Worm (Caenorhabditis elegans) whole organism, L1 larva: Measurements from ENCODE around the gene K08B12.3.
A peak's percentile ranks its signal among the peaks of the same experiment; 100 is the strongest.

Source experiments
- Y116A8C.19 ChIP-seq: sonication (generic microtip); optimal IDR thresholded peaks from 2 replicates; lab custom pipeline; 2016; ENCODE audit warnings: missing compliant biosample characterization, missing genetic modification characterization, borderline replicate concordance
- aha-1 ChIP-seq: fragments of 150-350 bp; optimal IDR thresholded peaks from 2 replicates; lab custom pipeline; 2014; ENCODE audit warnings: missing biosample characterization, missing genetic modification characterization
- alr-1 ChIP-seq: fragments of 200-800 bp; sonication (Bioruptor generic); optimal IDR thresholded peaks from 2 replicates; lab custom pipeline; 2018; ENCODE audit warnings: borderline replicate concordance, mild to moderate bottlenecking, missing genetic modification characterization, missing compliant biosample characterization
- aly-2 ChIP-seq: fragments of 150-350 bp; optimal IDR thresholded peaks from 2 replicates; lab custom pipeline; 2014; ENCODE audit warnings: missing biosample characterization, missing genetic modification characterization
- ama-1 ChIP-seq: fragments of 150-350 bp; optimal IDR thresholded peaks from 2 replicates; lab custom pipeline; 2014
- blmp-1 ChIP-seq: fragments of 150-350 bp; optimal IDR thresholded peaks from 2 replicates; lab custom pipeline; 2014; ENCODE audit warnings: missing biosample characterization, missing genetic modification characterization
- ceh-63 ChIP-seq: fragments of 200-800 bp; sonication (Bioruptor generic); optimal IDR thresholded peaks from 2 replicates; lab custom pipeline; 2018; ENCODE audit warnings: mild to moderate bottlenecking, missing genetic modification characterization, missing compliant biosample characterization
- ceh-8 ChIP-seq: fragments of 200-800 bp; sonication (Bioruptor generic); optimal IDR thresholded peaks from 2 replicates; lab custom pipeline; 2018; ENCODE audit warnings: mild to moderate bottlenecking, missing genetic modification characterization, moderate library complexity, missing compliant biosample characterization
- ceh-90 ChIP-seq: sonication (generic microtip); optimal IDR thresholded peaks from 2 replicates; lab custom pipeline; 2016; ENCODE audit warnings: missing genetic modification characterization, missing compliant biosample characterization
- dsc-1 ChIP-seq: sonication (generic microtip); optimal IDR thresholded peaks from 2 replicates; lab custom pipeline; 2016; ENCODE audit warnings: mild to moderate bottlenecking, missing genetic modification characterization, missing compliant biosample characterization
- efl-1 ChIP-seq, 4 experiments: fragments of 150-350 bp; optimal IDR thresholded peaks in 3 of 4; peaks in 1 of 4; 1 replicate in 1 of 4; 2 replicates in 3 of 4; lab custom pipeline; 2014; ENCODE audit warnings: missing biosample characterization in 2 of 4, missing genetic modification characterization in 2 of 4, missing genetic modification reagents in 2 of 4
- egl-27 ChIP-seq, 2 experiments: fragments of 150-350 bp in 1 of 2; sonication (generic microtip); optimal IDR thresholded peaks; 3 replicates each; lab custom pipeline; 2017 to 2018; ENCODE audit warnings: missing biosample characterization in 2 of 2, missing genetic modification characterization in 2 of 2, missing genetic modification reagents in 2 of 2
- ets-5 ChIP-seq: fragments of 200-800 bp; sonication (Bioruptor generic); IDR thresholded peaks from 2 replicates; pipeline ENCODE4 v1.3.6; 2022; ENCODE audit warnings: missing genetic modification characterization, missing compliant biosample characterization
- fkh-4 ChIP-seq: sonication (generic microtip); optimal IDR thresholded peaks from 2 replicates; lab custom pipeline; 2016; ENCODE audit warnings: missing compliant biosample characterization, missing genetic modification characterization, borderline replicate concordance
- fkh-8 ChIP-seq: sonication (generic microtip); optimal IDR thresholded peaks from 2 replicates; lab custom pipeline; 2016; ENCODE audit warnings: mild to moderate bottlenecking, missing genetic modification characterization, missing compliant biosample characterization
- fos-1 ChIP-seq: fragments of 150-350 bp; optimal IDR thresholded peaks from 2 replicates; lab custom pipeline; 2014; ENCODE audit warnings: missing biosample characterization, missing genetic modification characterization
- grh-1 ChIP-seq: fragments of 200-800 bp; sonication (Bioruptor generic); IDR thresholded peaks from 2 replicates; pipeline ENCODE4 v1.3.6; 2022; ENCODE audit warnings: missing genetic modification reagents, missing genetic modification characterization, missing compliant biosample characterization
- hlh-17 ChIP-seq: fragments of 200-800 bp; sonication (Bioruptor generic); optimal IDR thresholded peaks from 2 replicates; lab custom pipeline; 2018; ENCODE audit warnings: missing genetic modification characterization, mild to moderate bottlenecking, missing compliant biosample characterization, moderate library complexity, borderline replicate concordance
- hlh-4 ChIP-seq: sonication (generic microtip); optimal IDR thresholded peaks from 2 replicates; lab custom pipeline; 2016; ENCODE audit warnings: mild to moderate bottlenecking, missing genetic modification characterization, missing compliant biosample characterization
- isw-1 ChIP-seq: fragments of 200-800 bp; sonication (Bioruptor generic); IDR thresholded peaks from 2 replicates; pipeline ENCODE4 v1.3.6; 2022; ENCODE audit warnings: missing genetic modification characterization, missing compliant biosample characterization
- lin-13 ChIP-seq: fragments of 150-350 bp; optimal IDR thresholded peaks from 2 replicates; lab custom pipeline; 2014; ENCODE audit warnings: missing biosample characterization, missing genetic modification reagents, missing genetic modification characterization
- lin-14 ChIP-seq: fragments of 200-800 bp; sonication (Bioruptor generic); optimal IDR thresholded peaks from 2 replicates; lab custom pipeline; 2018; ENCODE audit warnings: mild to moderate bottlenecking, missing genetic modification characterization, moderate library complexity, missing compliant biosample characterization
- lin-15B ChIP-seq: fragments of 150-350 bp; sonication (generic microtip); optimal IDR thresholded peaks from 3 replicates; lab custom pipeline; 2014; ENCODE audit warnings: missing biosample characterization, missing genetic modification characterization
- lin-35 ChIP-seq, 2 experiments: fragments of 150-350 bp; optimal IDR thresholded peaks; 2 replicates each; lab custom pipeline; 2014; ENCODE audit warnings: missing biosample characterization in 2 of 2, missing genetic modification characterization in 2 of 2, missing genetic modification reagents in 2 of 2
- lin-39 ChIP-seq: fragments of 150-350 bp; optimal IDR thresholded peaks from 2 replicates; lab custom pipeline; 2014; ENCODE audit warnings: missing biosample characterization, missing genetic modification reagents, missing genetic modification characterization
- lsy-2 ChIP-seq, 2 experiments: fragments of 150-350 bp; optimal IDR thresholded peaks; 2 replicates each; lab custom pipeline; 2014; ENCODE audit warnings: missing biosample characterization in 2 of 2, missing genetic modification characterization in 2 of 2
- mdl-1 ChIP-seq, 2 experiments: fragments of 150-350 bp; optimal IDR thresholded peaks; 2 replicates each; lab custom pipeline; 2014 to 2017; ENCODE audit warnings: missing biosample characterization in 2 of 2, missing genetic modification characterization in 2 of 2, inconsistent platforms in 1 of 2
- mef-2 ChIP-seq: fragments of 150-350 bp; optimal IDR thresholded peaks from 2 replicates; lab custom pipeline; 2014; ENCODE audit warnings: missing biosample characterization, missing genetic modification characterization
- nhr-11 ChIP-seq: fragments of 150-350 bp; optimal IDR thresholded peaks from 2 replicates; lab custom pipeline; 2014; ENCODE audit warnings: missing biosample characterization, missing genetic modification characterization
- nhr-20 ChIP-seq: sonication (generic microtip); optimal IDR thresholded peaks from 2 replicates; lab custom pipeline; 2016; ENCODE audit warnings: mild to moderate bottlenecking, missing genetic modification characterization, missing compliant biosample characterization
- nhr-237 ChIP-seq: fragments of 150-350 bp; optimal IDR thresholded peaks from 2 replicates; lab custom pipeline; 2014; ENCODE audit warnings: missing biosample characterization, missing genetic modification characterization
- nhr-28 ChIP-seq: fragments of 150-350 bp; optimal IDR thresholded peaks from 2 replicates; lab custom pipeline; 2014; ENCODE audit warnings: missing biosample characterization, missing genetic modification characterization
- nhr-76 ChIP-seq: sonication (generic microtip); optimal IDR thresholded peaks from 2 replicates; lab custom pipeline; 2017; ENCODE audit warnings: missing biosample characterization, missing genetic modification characterization
- nhr-77 ChIP-seq: fragments of 150-350 bp; optimal IDR thresholded peaks from 2 replicates; lab custom pipeline; 2014; ENCODE audit warnings: missing biosample characterization, missing genetic modification characterization
- nhr-85 ChIP-seq: sonication (generic microtip); peaks from one replicate; lab custom pipeline; 2016; ENCODE audit warnings: missing genetic modification characterization, inconsistent platforms, missing compliant biosample characterization
- nhr-90 ChIP-seq: sonication (generic microtip); optimal IDR thresholded peaks from 2 replicates; lab custom pipeline; 2016; ENCODE audit warnings: mild to moderate bottlenecking, missing genetic modification characterization, missing compliant biosample characterization; ENCODE audit not compliant: poor library complexity
- pag-3 ChIP-seq: sonication (generic microtip); optimal IDR thresholded peaks from 2 replicates; lab custom pipeline; 2017; ENCODE audit warnings: missing genetic modification characterization, mild to moderate bottlenecking, missing compliant biosample characterization, antibody characterized with exemption, borderline replicate concordance; ENCODE audit not compliant: insufficient read depth
- pax-3 ChIP-seq: fragments of 200-800 bp; sonication (Bioruptor generic); optimal IDR thresholded peaks from 2 replicates; lab custom pipeline; 2018; ENCODE audit warnings: mild to moderate bottlenecking, missing genetic modification characterization, moderate library complexity, missing compliant biosample characterization
- pqm-1 ChIP-seq: sonication (generic microtip); optimal IDR thresholded peaks from 3 replicates; lab custom pipeline; 2017; ENCODE audit warnings: missing biosample characterization, missing genetic modification characterization
- snpc-4 ChIP-seq: fragments of 150-350 bp; optimal IDR thresholded peaks from 2 replicates; lab custom pipeline; 2014; ENCODE audit warnings: missing biosample characterization, missing genetic modification characterization
- snu-23 ChIP-seq: sonication (generic microtip); optimal IDR thresholded peaks from 2 replicates; lab custom pipeline; 2016; ENCODE audit warnings: missing genetic modification characterization, missing compliant biosample characterization
- sox-4 ChIP-seq: sonication (generic microtip); optimal IDR thresholded peaks from 2 replicates; lab custom pipeline; 2016; ENCODE audit warnings: missing genetic modification characterization, missing compliant biosample characterization
- sptf-1 ChIP-seq: fragments of 150-350 bp; optimal IDR thresholded peaks from 2 replicates; lab custom pipeline; 2014; ENCODE audit warnings: missing biosample characterization, missing genetic modification characterization
- sup-37 ChIP-seq: fragments of 200-800 bp; sonication (Bioruptor generic); optimal IDR thresholded peaks from 2 replicates; lab custom pipeline; 2018; ENCODE audit warnings: mild to moderate bottlenecking, missing genetic modification characterization, missing compliant biosample characterization
- swsn-7 ChIP-seq: sonication (generic microtip); optimal IDR thresholded peaks from 2 replicates; lab custom pipeline; 2016; ENCODE audit warnings: missing genetic modification characterization, missing compliant biosample characterization
- tbx-2 ChIP-seq: sonication (generic microtip); optimal IDR thresholded peaks from 2 replicates; lab custom pipeline; 2016; ENCODE audit warnings: missing genetic modification characterization, missing compliant biosample characterization
- unc-130 ChIP-seq: fragments of 150-350 bp; optimal IDR thresholded peaks from 2 replicates; lab custom pipeline; 2017; ENCODE audit warnings: missing biosample characterization, missing genetic modification characterization, inconsistent platforms
- unc-62 ChIP-seq: fragments of 150-350 bp; optimal IDR thresholded peaks from 2 replicates; lab custom pipeline; 2014; ENCODE audit warnings: missing biosample characterization, missing genetic modification reagents, missing genetic modification characterization
- unc-98 ChIP-seq: fragments of 200-800 bp; sonication (Bioruptor generic); IDR thresholded peaks from 2 replicates; pipeline ENCODE4 v1.3.6; 2022; ENCODE audit warnings: missing genetic modification characterization, missing compliant biosample characterization
- vab-15 ChIP-seq: sonication (generic microtip); optimal IDR thresholded peaks from 2 replicates; lab custom pipeline; 2017; ENCODE audit warnings: missing genotype, mild to moderate bottlenecking, missing genetic modification characterization, missing compliant biosample characterization
- zag-1 ChIP-seq: fragments of 150-350 bp; optimal IDR thresholded peaks from 2 replicates; lab custom pipeline; 2014; ENCODE audit warnings: missing biosample characterization, missing genetic modification characterization
- ztf-4 ChIP-seq: fragments of 150-350 bp; optimal IDR thresholded peaks from 2 replicates; lab custom pipeline; 2014; ENCODE audit warnings: missing biosample characterization, missing genetic modification characterization

K08B12.3 gene

DNA sequence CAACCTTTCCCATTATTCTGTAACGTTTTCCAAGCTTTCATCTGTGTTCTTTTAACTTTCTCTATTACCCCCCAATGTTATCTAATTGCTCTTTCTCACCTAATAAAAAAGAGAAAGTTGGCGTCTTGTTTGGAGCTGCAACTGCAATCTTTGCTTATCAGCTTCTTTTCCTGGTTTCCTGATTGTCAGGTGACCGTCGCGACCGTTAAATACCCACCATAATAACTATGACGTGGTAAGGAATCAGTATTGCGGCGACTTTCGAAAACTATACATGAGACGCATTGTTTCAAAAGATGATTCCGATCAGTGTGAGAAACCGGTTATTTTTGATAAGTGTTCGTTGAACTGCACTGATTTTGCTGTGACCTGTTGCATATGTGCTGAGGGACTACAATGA lies 40.2 kb downstream of the K08B12.3 start (continued):
- TF ChIP-seq mdl-1 (tag; optimal IDR thresholded peaks at IDR 0.05; lab: Kevin White, UChicago): peak in 1 of 2 experiments; percentile 13
- no peak for TF ChIP-seq hlh-4 (tag; lab: Kevin White, UChicago)
- no peak for TF ChIP-seq sup-37
- no peak for TF ChIP-seq sptf-1 (tag; lab: Kevin White, UChicago)

- no peak for TF ChIP-seq efl-1 (optimal IDR thresholded peaks at IDR 0.05; lab: Kevin White, UChicago)
- TF ChIP-seq efl-1 (GFP tag; optimal IDR thresholded peaks at IDR 0.05 in 1 of 2; lab: Kevin White, UChicago): peak in 1 of 2 experiments; percentile 71
- peak; percentile 68 for TF ChIP-seq unc-130 (tag; lab: Kevin White, UChicago)
- no peak for TF ChIP-seq lin-39 (tag; lab: Kevin White, UChicago)
- TF ChIP-seq pqm-1: no peak
- TF ChIP-seq ceh-90 (tag; lab: Kevin White, UChicago): no peak
- peak; percentile 75 for TF ChIP-seq ama-1 (lab: Kevin White, UChicago)
- no peak for TF ChIP-seq unc-62 (GFP tag; lab: Kevin White, UChicago)
- TF ChIP-seq ztf-4 (tag; lab: Kevin White, UChicago): no peak
- TF ChIP-seq lin-13 (GFP tag; lab: Kevin White, UChicago): no peak
- no peak for TF ChIP-seq zag-1 (tag; lab: Kevin White, UChicago)
- TF ChIP-seq snu-23 (GFP tag; lab: Kevin White, UChicago): peak; percentile 57
- no peak for TF ChIP-seq dsc-1 (tag; lab: Kevin White, UChicago)
- no peak for TF ChIP-seq hlh-17
- TF ChIP-seq vab-15: no peak
- no peak for TF ChIP-seq egl-27 (tag; optimal IDR thresholded peaks at IDR 0.05; lab: Kevin White, UChicago)
- TF ChIP-seq lin-35 (GFP tag; optimal IDR thresholded peaks at IDR 0.05; lab: Kevin White, UChicago): peak in 1 of 2 experiments; percentile 75
- no peak for TF ChIP-seq nhr-76 (tag; lab: Kevin White, UChicago)
- TF ChIP-seq ets-5: no peak
- TF ChIP-seq nhr-77 (tag; lab: Kevin White, UChicago): peak; percentile 25
- no peak for TF ChIP-seq nhr-237
- TF ChIP-seq grh-1 (GFP tag; lab: Robert Waterston, UW): peak; percentile 65
- TF ChIP-seq mef-2 (tag; lab: Kevin White, UChicago): no peak
- TF ChIP-seq Y116A8C.19: no peak
- no peak for TF ChIP-seq nhr-28 (tag; lab: Kevin White, UChicago)
- no peak for TF ChIP-seq sox-4 (tag; lab: Kevin White, UChicago)
- TF ChIP-seq fkh-8: no peak
- no peak for TF ChIP-seq snpc-4
- no peak for TF ChIP-seq pax-3 (tag; lab: Kevin White, UChicago)
- TF ChIP-seq nhr-85 (tag; lab: Kevin White, UChicago): peak; percentile 91
- peak; percentile 74 for TF ChIP-seq nhr-90 (tag; lab: Kevin White, UChicago)
- TF ChIP-seq swsn-7 (tag; lab: Kevin White, UChicago): no peak
- peak; percentile 31 for TF ChIP-seq blmp-1 (tag; lab: Kevin White, UChicago)
- TF ChIP-seq lsy-2 (tag; optimal IDR thresholded peaks at IDR 0.05; lab: Kevin White, UChicago): peak in 1 of 2 experiments; percentile 58
- TF ChIP-seq aha-1 (tag; lab: Kevin White, UChicago): no peak
- TF ChIP-seq ceh-8 (GFP tag; lab: Kevin White, UChicago): no peak
- TF ChIP-seq ceh-63 (GFP tag; lab: Kevin White, UChicago): no peak
- TF ChIP-seq pag-3 (tag; lab: Kevin White, UChicago): no peak
- TF ChIP-seq lin-15B: no peak
- no peak for TF ChIP-seq fos-1 (tag; lab: Kevin White, UChicago)
- TF ChIP-seq sup-37: no peak
- TF ChIP-seq unc-98 (GFP tag; lab: Robert Waterston, UW): no peak
- peak; percentile 76 for TF ChIP-seq nhr-20 (tag; lab: Kevin White, UChicago)
- no peak for TF ChIP-seq aly-2 (tag; lab: Kevin White, UChicago)
- TF ChIP-seq tbx-2 (tag; lab: Kevin White, UChicago): peak; percentile 34
- peak; percentile 69 for TF ChIP-seq lin-14 (GFP tag; lab: Kevin White, UChicago)
- TF ChIP-seq alr-1 (tag; lab: Kevin White, UChicago): no peak
- no peak for TF ChIP-seq fkh-4
- TF ChIP-seq nhr-11: no peak
- TF ChIP-seq isw-1 (GFP tag; lab: Robert Waterston, UW): no peak
Observed at ce11 chrV:6276205-6276604, 41.2 kb downstream of the K08B12.3 start, which contains the start of gene F31F7.1. TSS of gene F31F7.1 (plus strand) at chrV:6276439.
